Fruit fly (Drosophila melanogaster): ENCODE results near the gene CG15211.
A peak's percentile ranks its signal among the peaks of the same experiment; 100 is the strongest.

The CG15211 gene

DNA sequence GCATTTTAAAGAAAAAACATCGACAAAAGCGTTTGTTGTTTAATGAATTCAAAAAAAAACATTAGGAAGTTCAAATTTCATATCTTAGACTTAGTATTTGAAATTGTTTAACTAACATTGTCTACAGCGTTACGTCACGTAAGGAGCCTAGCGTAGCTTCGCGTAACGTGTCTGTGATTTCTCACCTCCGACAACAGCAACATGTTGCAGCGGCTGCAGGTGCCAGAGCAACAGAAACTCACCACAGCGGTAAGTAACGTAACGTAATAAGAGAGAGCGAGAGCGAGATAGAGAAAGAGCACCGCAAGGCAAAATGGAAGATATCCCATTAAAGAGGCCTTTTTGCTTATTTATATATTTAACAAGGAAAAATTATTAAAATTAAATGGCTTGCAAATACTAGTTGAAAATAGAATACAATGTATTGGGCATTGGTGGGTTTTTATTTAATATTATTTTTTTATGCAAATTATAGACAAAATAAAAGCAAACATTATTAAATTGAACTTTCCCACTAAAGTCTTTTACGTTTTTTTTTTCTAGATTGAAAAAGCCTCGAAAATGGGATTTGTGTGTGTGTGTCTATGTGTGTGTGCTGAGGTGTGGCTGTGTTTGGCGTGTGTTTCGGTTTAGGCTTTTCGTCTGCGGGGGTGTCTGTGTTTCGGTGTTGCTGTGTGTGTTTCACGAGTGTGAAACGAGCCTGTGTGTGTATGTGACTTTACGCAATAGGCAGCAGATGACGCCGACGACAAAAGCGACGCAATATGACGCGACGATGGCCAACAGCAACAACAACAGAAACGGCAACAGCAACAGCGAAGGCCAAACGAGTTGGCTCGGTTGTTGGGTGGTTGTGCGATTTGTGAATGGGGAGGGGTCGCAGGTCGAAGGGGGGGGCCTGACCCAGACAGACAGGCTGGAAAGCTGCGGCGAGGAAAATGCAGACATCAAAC lies 42.1 kb upstream of the CG15211 start (continued):
- TF ChIP-seq BtbVII (GFP tag; optimal IDR thresholded peaks at IDR 0.05) (no peak), CG2678 (tag; optimal IDR thresholded peaks at IDR 0.05) (no peak), fd102C (GFP tag; optimal IDR thresholded peaks at IDR 0.05) (no peak), CG6654 (GFP tag; optimal IDR thresholded peaks at IDR 0.05) (no peak), CG9437 (GFP tag; optimal IDR thresholded peaks at IDR 0.05) (peak; percentile 99), CG31388 (GFP tag; optimal IDR thresholded peaks at IDR 0.05) (no peak), Hmr (GFP tag; optimal IDR thresholded peaks at IDR 0.05) (no peak), Abd-B (GFP tag; optimal IDR thresholded peaks at IDR 0.05) (no peak), sd (tag; optimal IDR thresholded peaks at IDR 0.05) (peak; percentile 7), Antp (GFP tag; optimal IDR thresholded peaks at IDR 0.05) (no peak), jigr1 (GFP tag; IDR thresholded peaks at IDR 0.05) (no peak), Med (GFP tag) (peak; percentile 86), eyg (GFP tag; optimal IDR thresholded peaks at IDR 0.05) (no peak), CG16815 (GFP tag; optimal IDR thresholded peaks at IDR 0.05) (no peak), CG6813 (GFP tag; optimal IDR thresholded peaks at IDR 0.05) (no peak), tap (tag; optimal IDR thresholded peaks at IDR 0.05) (no peak), CG13287 (GFP tag; IDR thresholded peaks at IDR 0.05; ENCODE audit: partially characterized antibody) (no peak; the same call in 1 of the 2 replicates), slp2 (GFP tag; optimal IDR thresholded peaks at IDR 0.05) (no peak), schlank (tag; optimal IDR thresholded peaks at IDR 0.05) (no peak), kni (GFP tag; optimal IDR thresholded peaks at IDR 0.05) (no peak), pita (GFP tag; optimal IDR thresholded peaks at IDR 0.05) (no peak), CG32532 (GFP tag; IDR thresholded peaks at IDR 0.05) (peak; percentile 25; the same call in 1 of the 2 replicates), CG8359 (GFP tag; optimal IDR thresholded peaks at IDR 0.05; ENCODE audit: borderline replicate concordance) (no peak), lov (optimal IDR thresholded peaks at IDR 0.05) (no peak), lov (GFP tag; IDR thresholded peaks at IDR 0.05) (no peak), Sry-δ (GFP tag; optimal IDR thresholded peaks at IDR 0.05) (no peak), CG14441 (GFP tag; IDR thresholded peaks at IDR 0.05) (no peak), otp (GFP tag; IDR thresholded peaks at IDR 0.05) (no peak), gfzf (GFP tag; optimal IDR thresholded peaks at IDR 0.05) (no peak), abd-A (tag; optimal IDR thresholded peaks at IDR 0.05) (peak; percentile 62), CG4282 (GFP tag; optimal IDR thresholded peaks at IDR 0.05) (no peak), D19B (GFP tag; optimal IDR thresholded peaks at IDR 0.05) (no peak), caup (GFP tag; optimal IDR thresholded peaks at IDR 0.05; ENCODE audit: severe bottlenecking) (no peak), Hr78 (GFP tag; optimal IDR thresholded peaks at IDR 0.05) (peak in 1 of 2 experiments; percentile 65), CG3838 (GFP tag; optimal IDR thresholded peaks at IDR 0.05) (no peak), phol (tag; optimal IDR thresholded peaks at IDR 0.05) (no peak), Mes4 (GFP tag; optimal IDR thresholded peaks at IDR 0.05) (no peak), CG8765 (GFP tag; IDR thresholded peaks at IDR 0.05) (no peak), Rx (GFP tag; IDR thresholded peaks at IDR 0.05) (no peak), run (tag; optimal IDR thresholded peaks at IDR 0.05) (no peak), tup (GFP tag; optimal IDR thresholded peaks at IDR 0.05) (no peak), Deaf1 (tag; optimal IDR thresholded peaks at IDR 0.05) (peak; percentile 85), C15 (GFP tag; IDR thresholded peaks at IDR 0.05) (no peak), Awh (GFP tag; IDR thresholded peaks at IDR 0.05) (no peak), YL-1 (GFP tag; optimal IDR thresholded peaks at IDR 0.05) (no peak), CG1792 (GFP tag; optimal IDR thresholded peaks at IDR 0.05) (no peak), CG12659 (GFP tag; optimal IDR thresholded peaks at IDR 0.05) (peak; percentile 22), da (GFP tag; optimal IDR thresholded peaks at IDR 0.05) (no peak)
